Fruit fly (Drosophila melanogaster) whole organism, adult: ENCODE measurements around the gene mib1.

ENCODE experiments used
- CG14711 ChIP-seq: fragments of 200-800 bp; sonication (Bioruptor generic); optimal IDR thresholded peaks from 2 replicates; lab custom pipeline; 2018; ENCODE audit warnings: missing biosample characterization, mild to moderate bottlenecking, missing genetic modification characterization, moderate library complexity
- CG7101 ChIP-seq: fragments of 200-800 bp; sonication (Bioruptor generic); optimal IDR thresholded peaks from 2 replicates; lab custom pipeline; 2018; ENCODE audit warnings: missing biosample characterization, mild to moderate bottlenecking, missing genetic modification characterization, moderate library complexity
- Clk ChIP-seq: fragments of 200-800 bp; sonication (Bioruptor generic); optimal IDR thresholded peaks from 2 replicates; lab custom pipeline; 2017; ENCODE audit warnings: missing biosample characterization, missing genetic modification characterization
- Crg-1 ChIP-seq: fragments of 200-800 bp; sonication (Bioruptor generic); optimal IDR thresholded peaks from 2 replicates; lab custom pipeline; 2016; ENCODE audit warnings: missing biosample characterization, missing genetic modification characterization
- Mnt ChIP-seq: fragments of 200-800 bp; sonication (Bioruptor generic); optimal IDR thresholded peaks from 2 replicates; lab custom pipeline; 2016; ENCODE audit warnings: missing biosample characterization, mild to moderate bottlenecking, missing genetic modification characterization
- bab1 ChIP-seq: fragments of 200-800 bp; sonication (Bioruptor generic); optimal IDR thresholded peaks from 3 replicates; lab custom pipeline; 2019; ENCODE audit warnings: missing biosample characterization, mild to moderate bottlenecking, missing genetic modification characterization, moderate library complexity
- cic ChIP-seq: fragments of 200-800 bp; sonication (Bioruptor generic); optimal IDR thresholded peaks from 2 replicates; lab custom pipeline; 2017; ENCODE audit warnings: missing biosample characterization, mild to moderate bottlenecking, missing genetic modification characterization, moderate library complexity
- cnc ChIP-seq, 2 experiments: fragments of >200 bp; optimal IDR thresholded peaks; 2 replicates each; lab custom pipeline; 2017
- kay ChIP-seq: fragments of 200-800 bp; sonication (Bioruptor generic); peaks from one replicate; lab custom pipeline; 2016; ENCODE audit warnings: missing biosample characterization, missing genetic modification characterization, borderline replicate concordance
- tj ChIP-seq: fragments of 200-800 bp; sonication (Bioruptor generic); optimal IDR thresholded peaks from 3 replicates; lab custom pipeline; 2017; ENCODE audit warnings: missing biosample characterization, mild to moderate bottlenecking, missing genetic modification characterization, moderate library complexity

DNA sequence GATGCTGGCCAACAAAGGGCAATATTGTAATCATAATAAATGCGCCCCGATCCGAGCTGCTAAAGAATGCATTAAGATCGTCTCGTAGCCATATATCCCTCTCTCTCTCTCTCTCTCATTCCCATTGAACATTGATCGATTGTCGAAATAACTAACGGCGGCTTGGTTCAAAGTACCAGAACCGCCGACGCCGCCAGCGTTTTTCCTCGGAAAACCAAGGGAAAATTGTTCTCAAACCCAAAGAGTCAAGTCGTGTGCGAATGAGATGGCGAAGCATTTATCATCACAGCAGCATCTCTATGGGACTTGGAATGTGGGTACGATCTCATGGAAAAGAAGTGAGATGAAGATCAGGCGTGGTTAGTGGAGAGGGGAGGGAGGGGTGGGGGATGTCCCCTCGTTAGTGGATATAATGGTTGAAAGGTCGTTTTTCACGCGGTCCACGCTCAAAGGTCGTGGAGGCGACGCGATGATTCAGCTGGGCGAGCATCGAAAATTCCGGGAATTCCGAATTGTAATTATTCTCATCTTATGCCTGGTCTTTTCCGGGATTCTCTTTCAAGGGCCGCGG, 32.3 kb upstream of the mib1 start:
- TF ChIP-seq tj (GFP tag; lab: Kevin White, UChicago) (no peak), CG14711 (no peak), Crg-1 (GFP tag; lab: Kevin White, UChicago) (no peak), Clk (GFP tag; lab: Kevin White, UChicago) (no peak), kay (GFP tag; lab: Kevin White, UChicago) (no peak), cic (no peak), Mnt (GFP tag; lab: Kevin White, UChicago) (no peak), CG7101 (no peak), bab1 (GFP tag; lab: Kevin White, UChicago) (no peak), cnc (optimal IDR thresholded peaks at IDR 0.05; lab: Kevin White, UChicago) (no peak)
